Fruit fly (Drosophila melanogaster): ENCODE measurements around the gene Oli.

dm6 chr2L:17541106-17541505, 47.9 kb upstream of the Oli start:
- TF ChIP-seq fkh (GFP tag; optimal IDR thresholded peaks at IDR 0.05) (no peak), Gug (GFP tag; IDR thresholded peaks at IDR 0.05) (no peak), topi (GFP tag; optimal IDR thresholded peaks at IDR 0.05) (no peak), Hr38 (GFP tag; optimal IDR thresholded peaks at IDR 0.05) (no peak), OdsH (GFP tag; optimal IDR thresholded peaks at IDR 0.05) (no peak), CG32006 (GFP tag; optimal IDR thresholded peaks at IDR 0.05) (no peak), CG15336 (GFP tag; IDR thresholded peaks at IDR 0.05) (no peak), CG31627 (GFP tag; optimal IDR thresholded peaks at IDR 0.05) (no peak), Hr4 (GFP tag; optimal IDR thresholded peaks at IDR 0.05) (no peak), Ets21C (GFP tag; optimal IDR thresholded peaks at IDR 0.05) (no peak), fd59A (GFP tag; optimal IDR thresholded peaks at IDR 0.05) (no peak), CG16779 (tag; optimal IDR thresholded peaks at IDR 0.05) (no peak)
